Fruit fly (Drosophila melanogaster): ENCODE data around the gene Mulk.

Gene Mulk

DNA sequence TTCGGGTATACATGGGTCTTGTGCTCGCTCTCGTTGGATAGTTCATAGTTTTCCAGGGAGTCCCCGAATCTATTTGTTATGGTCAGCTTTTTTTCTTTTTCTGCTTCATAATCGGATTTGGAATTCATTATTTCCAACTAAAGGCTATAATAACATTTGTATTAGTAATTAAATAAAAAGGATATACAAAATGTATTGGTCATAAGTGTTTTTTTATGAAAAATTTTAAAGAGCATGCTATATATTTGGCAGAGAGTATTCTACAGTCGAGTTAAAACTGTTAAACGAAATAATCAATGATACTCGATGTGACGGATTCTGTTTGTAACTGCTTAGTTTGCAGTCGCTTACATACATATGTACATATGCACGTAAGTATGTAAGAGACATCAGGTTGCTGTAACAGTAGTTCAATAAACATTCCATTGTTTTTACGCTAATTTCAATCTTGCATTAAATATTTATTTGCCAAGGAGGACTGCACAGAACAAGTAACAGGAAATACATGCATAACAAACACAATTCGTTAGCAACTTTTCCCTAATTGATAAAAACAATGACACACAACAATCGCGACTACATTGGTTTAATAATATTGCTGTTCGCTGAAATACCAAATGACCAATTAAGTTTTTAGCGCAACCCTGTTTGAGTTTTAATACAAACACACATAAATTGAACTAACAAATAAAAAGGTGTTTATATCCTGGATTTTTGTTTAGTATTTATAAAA lies 29.4 kb downstream of the Mulk start (continued):
- TF ChIP-seq CG5180 (GFP tag; optimal IDR thresholded peaks at IDR 0.05) (no peak), gsb-n (tag; optimal IDR thresholded peaks at IDR 0.05) (no peak), rib (GFP tag; IDR thresholded peaks at IDR 0.05) (no peak), CG14965 (GFP tag; optimal IDR thresholded peaks at IDR 0.05; ENCODE audit: borderline replicate concordance) (no peak), fd64A (GFP tag; optimal IDR thresholded peaks at IDR 0.05) (no peak), tll (GFP tag; optimal IDR thresholded peaks at IDR 0.05) (no peak), Optix (GFP tag; IDR thresholded peaks at IDR 0.05) (no peak), hb (GFP tag; IDR thresholded peaks at IDR 0.05; ENCODE audit: partially characterized antibody) (no peak), Dek (tag; optimal IDR thresholded peaks at IDR 0.05) (no peak), en (GFP tag; optimal IDR thresholded peaks at IDR 0.05) (no peak), Scr (GFP tag; IDR thresholded peaks at IDR 0.05; ENCODE audit: partially characterized antibody) (peak; percentile 28; the same call in 1 of the 2 replicates), D (optimal IDR thresholded peaks at IDR 0.05) (no peak), D (GFP tag; optimal IDR thresholded peaks at IDR 0.05) (no peak), pum (GFP tag; optimal IDR thresholded peaks at IDR 0.05) (no peak), E2f1 (GFP tag; IDR thresholded peaks at IDR 0.05) (no peak), crp (GFP tag; optimal IDR thresholded peaks at IDR 0.05) (no peak), CG12155 (GFP tag; optimal IDR thresholded peaks at IDR 0.05) (no peak), Lhr (GFP tag; optimal IDR thresholded peaks at IDR 0.05) (no peak), lov (optimal IDR thresholded peaks at IDR 0.05) (no peak), lov (GFP tag; IDR thresholded peaks at IDR 0.05) (no peak), chif (GFP tag; optimal IDR thresholded peaks at IDR 0.05) (no peak), Hmr (GFP tag; optimal IDR thresholded peaks at IDR 0.05) (no peak), vfl (GFP tag; optimal IDR thresholded peaks at IDR 0.05) (no peak), jing (GFP tag; optimal IDR thresholded peaks at IDR 0.05) (no peak), gem (tag; optimal IDR thresholded peaks at IDR 0.05) (peak; percentile 62), wdn (GFP tag; IDR thresholded peaks at IDR 0.05) (no peak), CG7745 (tag; optimal IDR thresholded peaks at IDR 0.05) (no peak), ab (GFP tag; optimal IDR thresholded peaks at IDR 0.05) (no peak), CG17612 (GFP tag; IDR thresholded peaks at IDR 0.05) (no peak), CG12942 (GFP tag; optimal IDR thresholded peaks at IDR 0.05) (no peak), CG3726 (GFP tag; IDR thresholded peaks at IDR 0.05) (no peak), ems (GFP tag; optimal IDR thresholded peaks at IDR 0.05) (no peak), CG4820 (GFP tag; optimal IDR thresholded peaks at IDR 0.05) (no peak), fru (optimal IDR thresholded peaks at IDR 0.05) (no peak), tin (GFP tag; optimal IDR thresholded peaks at IDR 0.05) (no peak), CG12391 (tag; optimal IDR thresholded peaks at IDR 0.05) (peak; percentile 23), CG9727 (GFP tag; optimal IDR thresholded peaks at IDR 0.05) (no peak), Deaf1 (tag; optimal IDR thresholded peaks at IDR 0.05) (no peak), CG7357 (GFP tag; IDR thresholded peaks at IDR 0.05) (no peak), CG8944 (GFP tag; optimal IDR thresholded peaks at IDR 0.05) (no peak), pros (GFP tag; optimal IDR thresholded peaks at IDR 0.05) (no peak), lola (GFP tag; optimal IDR thresholded peaks at IDR 0.05) (no peak), nerfin-2 (GFP tag; IDR thresholded peaks at IDR 0.05; ENCODE audit: partially characterized antibody) (no peak), Usf (GFP tag; optimal IDR thresholded peaks at IDR 0.05) (no peak), CG4730 (GFP tag; IDR thresholded peaks at IDR 0.05) (no peak), NfI (GFP tag; optimal IDR thresholded peaks at IDR 0.05) (no peak), vvl (GFP tag; IDR thresholded peaks at IDR 0.05) (peak; percentile 17; the same call in 1 of the 2 replicates), CG10366 (GFP tag; IDR thresholded peaks at IDR 0.05) (no peak), CG8359 (GFP tag; optimal IDR thresholded peaks at IDR 0.05; ENCODE audit: borderline replicate concordance) (no peak), CG17802 (tag; optimal IDR thresholded peaks at IDR 0.05) (no peak)

All from whole organism, embryonic.